Fruit fly (Drosophila melanogaster) whole organism, embryonic: ENCODE measurements around the gene CG3032.
A peak's percentile ranks its signal among the peaks of the same experiment; 100 is the strongest.

Experiments
- ATbp ChIP-seq: fragments of 200-800 bp; sonication (Bioruptor generic); optimal IDR thresholded peaks from 2 replicates; lab custom pipeline; 2017; ENCODE audit warnings: missing biosample characterization, mild to moderate bottlenecking, missing genetic modification characterization, missing genetic modification reagents
- Asciz ChIP-seq: fragments of 200-800 bp; sonication (Bioruptor generic); optimal IDR thresholded peaks from 2 replicates; lab custom pipeline; 2017; ENCODE audit warnings: missing biosample characterization, mild to moderate bottlenecking, missing genetic modification characterization, missing genetic modification reagents
- Bgb ChIP-seq: fragments of 200-800 bp; sonication (Bioruptor generic); IDR thresholded peaks from 2 replicates; pipeline ENCODE4 v1.3.6; 2022; ENCODE audit warnings: missing biosample characterization, missing genetic modification characterization; ENCODE audit not compliant: partially characterized antibody
- CG11696 ChIP-seq: fragments of 200-800 bp; sonication (Bioruptor generic); IDR thresholded peaks from 2 replicates; pipeline ENCODE4 v1.3.6; 2022; ENCODE audit warnings: missing biosample characterization, missing genetic modification characterization
- CG13624 ChIP-seq: fragments of 200-800 bp; sonication (Bioruptor generic); optimal IDR thresholded peaks from 2 replicates; lab custom pipeline; 2016; ENCODE audit warnings: missing biosample characterization, missing genetic modification characterization
- CG1832 ChIP-seq: fragments of 200-800 bp; sonication (Bioruptor generic); optimal IDR thresholded peaks from 2 replicates; lab custom pipeline; 2017; ENCODE audit warnings: missing biosample characterization, mild to moderate bottlenecking, missing genetic modification characterization, inconsistent platforms
- CG2199 ChIP-seq: fragments of 200-800 bp; sonication (Bioruptor generic); IDR thresholded peaks from 3 replicates; pipeline ENCODE4 v1.3.6; 2022; ENCODE audit warnings: missing biosample characterization, missing genetic modification characterization
- CG34376 ChIP-seq: fragments of 200-800 bp; sonication (Bioruptor generic); optimal IDR thresholded peaks from 2 replicates; lab custom pipeline; 2018; ENCODE audit warnings: missing biosample characterization, mild to moderate bottlenecking, missing genetic modification characterization
- CG34422 ChIP-seq: fragments of 200-800 bp; sonication (Bioruptor generic); IDR thresholded peaks from 3 replicates; pipeline ENCODE4 v1.3.6; 2022; ENCODE audit warnings: missing biosample characterization, missing genetic modification characterization
- CG3995 ChIP-seq: fragments of 200-800 bp; sonication (Bioruptor generic); optimal IDR thresholded peaks from 3 replicates; lab custom pipeline; 2016; ENCODE audit warnings: missing biosample characterization, missing genetic modification characterization
- CG4820 ChIP-seq: fragments of 200-800 bp; sonication (Bioruptor generic); optimal IDR thresholded peaks from 3 replicates; lab custom pipeline; 2016; ENCODE audit warnings: missing biosample characterization, missing genetic modification characterization
- CG9215 ChIP-seq: fragments of 200-800 bp; sonication (Bioruptor generic); IDR thresholded peaks from 2 replicates; pipeline ENCODE4 v1.3.6; 2022; ENCODE audit warnings: missing biosample characterization, missing genetic modification characterization
- CG9876 ChIP-seq: fragments of 200-800 bp; sonication (Bioruptor generic); optimal IDR thresholded peaks from 2 replicates; lab custom pipeline; 2016; ENCODE audit warnings: missing biosample characterization, missing genetic modification characterization
- CHES-1-like ChIP-seq: fragments of 200-800 bp; sonication (Bioruptor generic); optimal IDR thresholded peaks from 2 replicates; lab custom pipeline; 2016; ENCODE audit warnings: missing biosample characterization, missing genetic modification characterization
- Chrac-16 ChIP-seq: fragments of 200-800 bp; sonication (Bioruptor generic); optimal IDR thresholded peaks from 3 replicates; lab custom pipeline; 2016; ENCODE audit warnings: missing biosample characterization, missing genetic modification characterization
- Dfd ChIP-seq, 2 experiments: fragments of >200 bp; optimal IDR thresholded peaks; 2 replicates each; lab custom pipeline; 2017; ENCODE audit warnings: missing biosample characterization in 2 of 2, missing genetic modification characterization in 2 of 2
- Doc3 ChIP-seq: fragments of 200-800 bp; sonication (Bioruptor generic); IDR thresholded peaks from 3 replicates; pipeline ENCODE4 v1.3.6; 2022; ENCODE audit warnings: missing biosample characterization, missing genetic modification characterization; ENCODE audit not compliant: partially characterized antibody
- Dref ChIP-seq: fragments of 200-800 bp; sonication (Bioruptor generic); IDR thresholded peaks from 2 replicates; pipeline ENCODE4 v1.3.6; 2022; ENCODE audit warnings: missing biosample characterization, missing genetic modification characterization
- Drgx ChIP-seq: fragments of 200-800 bp; sonication (Bioruptor generic); IDR thresholded peaks from 2 replicates; pipeline ENCODE4 v1.3.6; 2022; ENCODE audit warnings: missing biosample characterization, missing genetic modification characterization
- GATAe ChIP-seq: fragments of 200-800 bp; sonication (Bioruptor generic); conservative IDR thresholded peaks from 2 replicates; pipeline ENCODE4 v1.3.6; 2022; ENCODE audit warnings: missing biosample characterization, missing genetic modification characterization
- HLHmδ ChIP-seq: fragments of 200-800 bp; sonication (Bioruptor generic); optimal IDR thresholded peaks from 2 replicates; lab custom pipeline; 2018; ENCODE audit warnings: missing biosample characterization, mild to moderate bottlenecking, missing genetic modification characterization, moderate library complexity
- Lim3 ChIP-seq: fragments of 200-800 bp; sonication (Bioruptor generic); IDR thresholded peaks from 2 replicates; pipeline ENCODE4 v1.3.6; 2022; ENCODE audit warnings: missing biosample characterization, missing genetic modification characterization
- Med ChIP-seq: fragments of 200-800 bp; sonication (Bioruptor generic); peaks from one replicate; lab custom pipeline; 2016; ENCODE audit warnings: missing biosample characterization, missing genetic modification characterization, mild to moderate bottlenecking, inconsistent platforms, moderate library complexity
- Neu2 ChIP-seq: fragments of 200-800 bp; sonication (Bioruptor generic); optimal IDR thresholded peaks from 3 replicates; lab custom pipeline; 2016; ENCODE audit warnings: missing biosample characterization, missing genetic modification characterization, borderline replicate concordance
- Nf-YB ChIP-seq: fragments of 200-800 bp; sonication (Bioruptor generic); optimal IDR thresholded peaks from 3 replicates; lab custom pipeline; 2019; ENCODE audit warnings: missing biosample characterization, mild to moderate bottlenecking, missing genetic modification characterization, moderate library complexity
- Nf-YC ChIP-seq: fragments of 200-800 bp; optimal IDR thresholded peaks from 3 replicates; lab custom pipeline; 2019; ENCODE audit warnings: missing biosample characterization, mild to moderate bottlenecking, missing genetic modification characterization, moderate library complexity
- PHDP ChIP-seq: fragments of 200-800 bp; sonication (Bioruptor generic); optimal IDR thresholded peaks from 3 replicates; lab custom pipeline; 2018; ENCODE audit warnings: missing biosample characterization, mild to moderate bottlenecking, missing genetic modification characterization, moderate library complexity
- ato ChIP-seq: fragments of 200-800 bp; sonication (Bioruptor generic); IDR thresholded peaks from 2 replicates; pipeline ENCODE4 v1.3.6; 2022; ENCODE audit warnings: missing biosample characterization, missing genetic modification characterization; ENCODE audit not compliant: partially characterized antibody
- bcd ChIP-seq: fragments of 200-800 bp; sonication (Bioruptor generic); optimal IDR thresholded peaks from 2 replicates; lab custom pipeline; 2017; ENCODE audit warnings: missing biosample characterization, mild to moderate bottlenecking, missing genetic modification characterization
- dan ChIP-seq: fragments of 200-800 bp; sonication (Bioruptor generic); IDR thresholded peaks from 2 replicates; pipeline ENCODE4 v1.3.6; 2022; ENCODE audit warnings: missing biosample characterization, missing genetic modification characterization
- dmrt99B ChIP-seq: fragments of 200-800 bp; sonication (Bioruptor generic); optimal IDR thresholded peaks from 2 replicates; lab custom pipeline; 2018; ENCODE audit warnings: missing biosample characterization, mild to moderate bottlenecking, missing genetic modification characterization, moderate library complexity
- en ChIP-seq: fragments of 200-800 bp; sonication (Bioruptor generic); optimal IDR thresholded peaks from 2 replicates; lab custom pipeline; 2016; ENCODE audit warnings: missing biosample characterization, missing genetic modification characterization
- ewg ChIP-seq: fragments of 200-800 bp; sonication (Bioruptor generic); optimal IDR thresholded peaks from 3 replicates; lab custom pipeline; 2017; ENCODE audit warnings: mild to moderate bottlenecking, missing biosample characterization, missing genetic modification reagents, missing genetic modification characterization
- fd3F ChIP-seq: fragments of 200-800 bp; sonication (Bioruptor generic); optimal IDR thresholded peaks from 2 replicates; lab custom pipeline; 2018; ENCODE audit warnings: missing biosample characterization, mild to moderate bottlenecking, missing genetic modification characterization, moderate library complexity
- grn ChIP-seq: fragments of 200-800 bp; sonication (Bioruptor generic); optimal IDR thresholded peaks from 3 replicates; lab custom pipeline; 2017; ENCODE audit warnings: missing biosample characterization, missing genetic modification characterization
- gt ChIP-seq: fragments of 200-800 bp; sonication (Bioruptor generic); IDR thresholded peaks from 2 replicates; pipeline ENCODE4 v1.3.6; 2022; ENCODE audit warnings: missing biosample characterization, missing genetic modification characterization
- her ChIP-seq: fragments of 200-800 bp; sonication (Bioruptor generic); optimal IDR thresholded peaks from 2 replicates; lab custom pipeline; 2016; ENCODE audit warnings: missing biosample characterization, missing genetic modification characterization
- lab ChIP-seq: fragments of 200-800 bp; sonication (Bioruptor generic); optimal IDR thresholded peaks from 3 replicates; lab custom pipeline; 2017; ENCODE audit warnings: missing biosample characterization, missing genetic modification characterization, mild to moderate bottlenecking, moderate library complexity, missing genetic modification reagents
- luna ChIP-seq: fragments of 200-800 bp; sonication (Bioruptor generic); optimal IDR thresholded peaks from 2 replicates; lab custom pipeline; 2016; ENCODE audit warnings: missing biosample characterization, missing genetic modification characterization
- nmo ChIP-seq: fragments of 200-800 bp; sonication (Bioruptor generic); optimal IDR thresholded peaks from 2 replicates; lab custom pipeline; 2018; ENCODE audit warnings: missing biosample characterization, mild to moderate bottlenecking, missing genetic modification characterization, moderate library complexity
- oc ChIP-seq: fragments of 200-800 bp; sonication (Bioruptor generic); optimal IDR thresholded peaks from 2 replicates; lab custom pipeline; 2018; ENCODE audit warnings: missing biosample characterization, mild to moderate bottlenecking, missing genetic modification characterization, moderate library complexity
- pan ChIP-seq, 4 experiments: fragments of >200 bp in 3 of 4; fragments of 200-800 bp in 1 of 4; sonication (Bioruptor generic) in 1 of 4; optimal IDR thresholded peaks in 3 of 4; IDR thresholded peaks in 1 of 4; 2 replicates each; pipeline versions ENCODE4 v1.3.6 to Lab custom; 2017 to 2022; ENCODE audit warnings: missing biosample characterization in 2 of 4, missing genetic modification characterization in 2 of 4, mixed read lengths in 1 of 4
- phol ChIP-seq: fragments of 200-800 bp; sonication (Bioruptor generic); optimal IDR thresholded peaks from 3 replicates; lab custom pipeline; 2018; ENCODE audit warnings: missing biosample characterization, mild to moderate bottlenecking, missing genetic modification characterization, moderate library complexity
- ranshi ChIP-seq: fragments of 200-800 bp; sonication (Bioruptor generic); IDR thresholded peaks from 2 replicates; pipeline ENCODE4 v1.3.6; 2022; ENCODE audit warnings: missing biosample characterization, missing genetic modification characterization
- sd ChIP-seq: fragments of 200-800 bp; sonication (Bioruptor generic); optimal IDR thresholded peaks from 3 replicates; lab custom pipeline; 2018; ENCODE audit warnings: missing biosample characterization, mild to moderate bottlenecking, missing genetic modification characterization, moderate library complexity
- sim ChIP-seq: fragments of 200-800 bp; sonication (Bioruptor generic); IDR thresholded peaks from 2 replicates; pipeline ENCODE4 v1.3.6; 2022; ENCODE audit warnings: missing biosample characterization, missing genetic modification characterization
- stc ChIP-seq: fragments of 200-800 bp; sonication (Bioruptor generic); IDR thresholded peaks from 2 replicates; pipeline ENCODE4 v1.3.6; 2022; ENCODE audit warnings: missing biosample characterization, missing genetic modification characterization
- tap ChIP-seq: fragments of 200-800 bp; optimal IDR thresholded peaks from 3 replicates; lab custom pipeline; 2019; ENCODE audit warnings: missing biosample characterization, mild to moderate bottlenecking, missing genetic modification characterization, moderate library complexity
- trh ChIP-seq: fragments of 200-800 bp; sonication (Bioruptor generic); optimal IDR thresholded peaks from 2 replicates; lab custom pipeline; 2016; ENCODE audit warnings: missing biosample characterization, missing genetic modification characterization
- unc-4 ChIP-seq: fragments of 200-800 bp; sonication (Bioruptor generic); IDR thresholded peaks from 2 replicates; pipeline ENCODE4 v1.3.6; 2022; ENCODE audit warnings: missing biosample characterization, missing genetic modification characterization; ENCODE audit not compliant: partially characterized antibody
- zen2 ChIP-seq: fragments of 200-800 bp; sonication (Bioruptor generic); IDR thresholded peaks from 3 replicates; pipeline ENCODE4 v1.3.6; 2022; ENCODE audit warnings: missing biosample characterization, missing genetic modification characterization; ENCODE audit not compliant: partially characterized antibody

Gene CG3032

DNA sequence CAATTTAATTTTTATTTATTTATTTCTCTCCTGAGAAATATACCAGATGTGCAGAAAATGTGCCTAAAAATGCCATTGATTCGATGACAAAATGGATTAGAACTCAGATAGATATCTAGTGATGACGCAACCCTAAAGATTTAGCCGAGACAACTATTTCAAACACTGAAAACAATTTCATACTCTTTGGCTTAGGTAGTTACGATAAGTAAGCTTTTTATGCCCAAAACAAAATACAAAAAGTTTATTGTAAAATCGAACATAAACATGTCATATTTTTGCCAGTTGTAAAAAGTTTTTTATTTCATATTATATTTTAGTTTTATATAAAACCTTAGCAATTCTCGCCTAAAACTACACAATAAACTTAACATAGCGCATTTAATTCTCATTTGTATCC, 40.3 kb downstream of the CG3032 start, which contains the start of gene CG3040 (continued):
- TF ChIP-seq lab (peak; percentile 44), tap (tag; lab: Kevin White, UChicago) (no peak), Lim3 (GFP tag; lab: Robert Waterston, UW) (no peak), Dfd (GFP tag; optimal IDR thresholded peaks at IDR 0.05; lab: Kevin White, UChicago) (no peak), CG3995 (GFP tag; lab: Kevin White, UChicago) (no peak), Asciz (GFP tag; lab: Kevin White, UChicago) (no peak), pan (optimal IDR thresholded peaks at IDR 0.05; lab: Kevin White, UChicago) (no peak), pan (GFP tag; optimal IDR thresholded peaks at IDR 0.05 in 1 of 2, IDR thresholded peaks at IDR 0.05 in 1 of 2) (no peak), phol (peak; percentile 49), Nf-YC (tag; lab: Kevin White, UChicago) (peak; percentile 5), nmo (GFP tag; lab: Kevin White, UChicago) (peak; percentile 41), Doc3 (GFP tag; lab: Robert Waterston, UW) (no peak), Med (GFP tag; lab: Kevin White, UChicago) (peak; percentile 83), HLHmδ (GFP tag; lab: Kevin White, UChicago) (no peak), CG11696 (no peak), unc-4 (GFP tag; lab: Robert Waterston, UW) (no peak), bcd (GFP tag; lab: Kevin White, UChicago) (no peak), dmrt99B (tag; lab: Kevin White, UChicago) (peak; percentile 37), Bgb (GFP tag; lab: Robert Waterston, UW) (no peak), GATAe (GFP tag; lab: Robert Waterston, UW) (no peak), ranshi (GFP tag; lab: Robert Waterston, UW) (no peak), grn (GFP tag; lab: Kevin White, UChicago) (no peak), sd (peak; percentile 33), CG2199 (GFP tag; lab: Robert Waterston, UW) (no peak), Chrac-16 (peak; percentile 29), CG9215 (no peak), Drgx (GFP tag; lab: Robert Waterston, UW) (no peak), trh (GFP tag; lab: Kevin White, UChicago) (no peak), CHES-1-like (GFP tag; lab: Kevin White, UChicago) (no peak), PHDP (tag; lab: Kevin White, UChicago) (peak; percentile 28), ato (no peak), CG34422 (no peak), stc (peak; percentile 41; the same call in 1 of the 2 replicates), CG9876 (no peak), oc (no peak), dan (GFP tag; lab: Robert Waterston, UW) (no peak), sim (GFP tag; lab: Robert Waterston, UW) (no peak), ewg (no peak), luna (no peak), CG34376 (GFP tag; lab: Kevin White, UChicago) (no peak), ATbp (GFP tag; lab: Kevin White, UChicago) (no peak), en (no peak), gt (GFP tag; lab: Robert Waterston, UW) (no peak), CG4820 (GFP tag; lab: Kevin White, UChicago) (peak; percentile 7), CG13624 (GFP tag; lab: Kevin White, UChicago) (peak; percentile 39), her (no peak), Neu2 (GFP tag; lab: Kevin White, UChicago) (no peak), Nf-YB (no peak), CG1832 (GFP tag; lab: Kevin White, UChicago) (no peak), Dref (GFP tag; lab: Robert Waterston, UW) (peak; percentile 45), fd3F (GFP tag; lab: Kevin White, UChicago) (peak; percentile 4), zen2 (GFP tag; lab: Robert Waterston, UW) (no peak)
